Fruit fly (Drosophila melanogaster) Kc167 (cell line): ENCODE data around the gene CG15475.

ENCODE experiments used
- Sin3A ChIP-seq: fragments of >200 bp; optimal IDR thresholded peaks from 2 replicates; lab custom pipeline; 2018; ENCODE audit warnings: missing external identifiers
- h ChIP-seq: fragments of >200 bp; optimal IDR thresholded peaks from 3 replicates; lab custom pipeline; 2018; ENCODE audit warnings: missing external identifiers
- insv ChIP-seq: fragments of >200 bp; optimal IDR thresholded peaks from 3 replicates; lab custom pipeline; 2018; ENCODE audit warnings: missing external identifiers
- psq ChIP-seq: fragments of >200 bp; optimal IDR thresholded peaks from 2 replicates; lab custom pipeline; 2017; ENCODE audit warnings: missing external identifiers

DNA sequence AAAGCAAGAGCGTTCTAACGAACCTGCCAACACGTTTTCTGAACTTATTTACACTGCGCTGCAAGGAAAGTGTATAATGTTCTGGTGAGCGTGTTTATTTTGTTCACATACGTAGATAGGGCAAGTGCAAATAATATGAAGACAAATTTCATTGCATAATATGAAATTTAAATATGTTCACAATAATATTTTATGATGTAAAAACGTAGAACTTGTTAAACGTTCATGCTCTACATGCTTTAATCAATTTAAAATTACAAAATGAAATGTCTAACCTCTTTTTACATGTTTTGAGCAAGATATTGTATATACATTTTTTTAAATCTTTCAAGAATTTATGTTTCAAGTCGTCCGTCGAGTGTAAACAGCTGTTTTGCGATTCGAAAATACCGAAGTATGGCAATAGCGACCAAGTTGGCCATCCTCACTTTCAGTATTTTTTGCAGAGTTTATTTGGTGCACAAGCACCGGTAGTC is 31.1 kb downstream of the CG15475 start, which contains the start of the genes phr6-4 and CG2608:
- TF ChIP-seq h (lab: Kevin White, UChicago) = no peak
- TF ChIP-seq Sin3A (lab: Kevin White, UChicago) = no peak
- no peak for TF ChIP-seq psq (lab: Kevin White, UChicago)
- TF ChIP-seq insv (lab: Kevin White, UChicago) = no peak
